Fruit fly (Drosophila melanogaster): ENCODE data around the gene CG12362.

- TF ChIP-seq Myc (optimal IDR thresholded peaks at IDR 0.05) = no peak
- TF ChIP-seq ttk (optimal IDR thresholded peaks at IDR 0.05) = no peak
- TF ChIP-seq h (optimal IDR thresholded peaks at IDR 0.05) = no peak
- no peak for TF ChIP-seq Sin3A (optimal IDR thresholded peaks at IDR 0.05)
- no peak for TF ChIP-seq psq (optimal IDR thresholded peaks at IDR 0.05)
- TF ChIP-seq insv (optimal IDR thresholded peaks at IDR 0.05) = no peak
Measured at dm6 chr3L:10418401-10418800, 5.8 kb downstream of the CG12362 start.
